Fruit fly (Drosophila melanogaster) whole organism, pupa: ENCODE results near the gene CG17121.

ENCODE experiments used
- CG10348 ChIP-seq: fragments of 200-800 bp; sonication (Bioruptor generic); IDR thresholded peaks from 2 replicates; pipeline ENCODE4 v1.3.6; 2022; ENCODE audit warnings: missing biosample characterization, missing genetic modification characterization
- CG12605 ChIP-seq: fragments of 200-800 bp; sonication (Bioruptor generic); IDR thresholded peaks from 2 replicates; pipeline ENCODE4 v1.3.6; 2022; ENCODE audit warnings: missing biosample characterization, missing genetic modification characterization
- CG13204 ChIP-seq: fragments of 200-800 bp; sonication (Bioruptor generic); optimal IDR thresholded peaks from 2 replicates; lab custom pipeline; 2018; ENCODE audit warnings: missing biosample characterization, mild to moderate bottlenecking, missing genetic modification characterization, moderate library complexity
- CG14655 ChIP-seq: fragments of 200-800 bp; sonication (Bioruptor generic); optimal IDR thresholded peaks from 3 replicates; lab custom pipeline; 2017; ENCODE audit warnings: mild to moderate bottlenecking, missing biosample characterization, missing genetic modification reagents, missing genetic modification characterization
- CG15710 ChIP-seq: fragments of 200-800 bp; sonication (Bioruptor generic); optimal IDR thresholded peaks from 2 replicates; lab custom pipeline; 2018; ENCODE audit warnings: missing biosample characterization, mild to moderate bottlenecking, missing genetic modification characterization, moderate library complexity
- CG17806 ChIP-seq: fragments of 200-800 bp; sonication (Bioruptor generic); optimal IDR thresholded peaks from 2 replicates; lab custom pipeline; 2018; ENCODE audit warnings: missing biosample characterization, mild to moderate bottlenecking, missing genetic modification characterization, moderate library complexity
- CG32121 ChIP-seq: fragments of 200-800 bp; sonication (Bioruptor generic); IDR thresholded peaks from 2 replicates; pipeline ENCODE4 v1.3.6; 2022; ENCODE audit warnings: missing biosample characterization, missing genetic modification characterization
- CG34367 ChIP-seq: fragments of 200-800 bp; sonication (Bioruptor generic); optimal IDR thresholded peaks from 2 replicates; lab custom pipeline; 2018; ENCODE audit warnings: missing biosample characterization, mild to moderate bottlenecking, missing genetic modification characterization
- CG4496 ChIP-seq: fragments of 200-800 bp; sonication (Bioruptor generic); IDR thresholded peaks from 3 replicates; pipeline ENCODE4 v1.3.6; 2022; ENCODE audit warnings: missing biosample characterization, missing genetic modification characterization
- CG8159 ChIP-seq: fragments of 200-800 bp; sonication (Bioruptor generic); optimal IDR thresholded peaks from 3 replicates; lab custom pipeline; 2018; ENCODE audit warnings: missing biosample characterization, mild to moderate bottlenecking, missing genetic modification characterization, moderate library complexity
- CG9948 ChIP-seq: fragments of 200-800 bp; sonication (Bioruptor generic); optimal IDR thresholded peaks from 2 replicates; lab custom pipeline; 2018; ENCODE audit warnings: missing biosample characterization, mild to moderate bottlenecking, missing genetic modification characterization, moderate library complexity
- D1 ChIP-seq: fragments of 200-800 bp; sonication (Bioruptor generic); optimal IDR thresholded peaks from 2 replicates; lab custom pipeline; 2018; ENCODE audit warnings: missing biosample characterization, mild to moderate bottlenecking, missing genetic modification characterization, moderate library complexity
- EcR ChIP-seq: fragments of 200-800 bp; sonication (Bioruptor generic); optimal IDR thresholded peaks from 3 replicates; lab custom pipeline; 2019; ENCODE audit warnings: missing biosample characterization, missing genetic modification characterization, mild to moderate bottlenecking, moderate library complexity, missing genetic modification reagents
- Ets98B ChIP-seq: fragments of 200-800 bp; sonication (Bioruptor generic); IDR thresholded peaks from 2 replicates; pipeline ENCODE4 v1.3.6; 2022; ENCODE audit warnings: missing biosample characterization, missing genetic modification characterization
- Pif1A ChIP-seq: fragments of 200-800 bp; sonication (Bioruptor generic); optimal IDR thresholded peaks from 3 replicates; lab custom pipeline; 2016; ENCODE audit warnings: missing biosample characterization, missing genetic modification characterization
- Pif1B ChIP-seq: fragments of 200-800 bp; sonication (Bioruptor generic); optimal IDR thresholded peaks from 3 replicates; lab custom pipeline; 2016; ENCODE audit warnings: missing biosample characterization, missing genetic modification characterization
- Snoo ChIP-seq: fragments of 200-800 bp; sonication (Bioruptor generic); optimal IDR thresholded peaks from 3 replicates; lab custom pipeline; 2017; ENCODE audit warnings: missing biosample characterization, mild to moderate bottlenecking, missing genetic modification characterization, inconsistent platforms
- fd96Ca ChIP-seq: fragments of 200-800 bp; sonication (Bioruptor generic); IDR thresholded peaks from 3 replicates; pipeline ENCODE4 v1.3.6; 2022; ENCODE audit warnings: missing biosample characterization, missing genetic modification characterization
- gl ChIP-seq: fragments of 200-800 bp; sonication (Bioruptor generic); optimal IDR thresholded peaks from 2 replicates; lab custom pipeline; 2018; ENCODE audit warnings: missing biosample characterization, mild to moderate bottlenecking, missing genetic modification characterization
- rn ChIP-seq: fragments of 200-800 bp; sonication (Bioruptor generic); IDR thresholded peaks from 2 replicates; pipeline ENCODE4 v1.3.6; 2022; ENCODE audit warnings: missing biosample characterization, missing genetic modification characterization

Gene CG17121

dm6 chr3R:23048089-23048689, at the start of gene CG17121:
Gene CG17121, minus strand, starts transcription at chr3R:23048214.
- peak; percentile 75 for TF ChIP-seq fd96Ca (GFP tag; lab: Robert Waterston, UW)
- peak; percentile 45 for TF ChIP-seq CG13204 (GFP tag; lab: Kevin White, UChicago)
- TF ChIP-seq D1 (tag; lab: Kevin White, UChicago) = no peak
- no peak for TF ChIP-seq Ets98B (GFP tag; lab: Robert Waterston, UW)

DNA sequence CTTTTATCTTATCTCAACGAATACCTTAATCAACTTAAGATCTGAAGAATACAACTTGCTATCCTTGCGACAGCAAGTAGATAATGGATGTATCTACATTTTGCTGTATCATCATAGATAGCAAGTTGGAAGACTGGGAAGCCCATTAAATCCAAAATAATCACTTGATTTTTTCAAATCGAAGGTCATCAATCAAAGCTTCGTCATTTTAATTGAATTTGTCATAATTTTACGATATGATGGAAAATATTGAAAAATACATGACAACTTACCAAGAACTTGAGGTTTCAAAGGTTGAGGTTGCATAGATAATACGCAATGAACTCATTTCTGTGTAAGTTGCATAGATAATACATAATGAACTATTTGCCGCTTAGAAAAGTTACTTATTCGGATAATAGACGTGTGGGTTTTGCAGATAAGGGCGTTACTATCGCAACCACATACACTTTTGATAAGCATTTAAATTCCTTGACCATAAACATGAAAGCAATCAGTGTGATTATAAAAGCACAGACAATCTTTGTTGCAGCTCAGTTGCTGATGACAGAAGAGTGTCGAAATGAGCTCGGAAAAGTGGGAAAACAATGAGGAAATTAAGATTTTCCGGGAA, 49.3 kb upstream of the CG17121 start, which contains the start of gene CG6733:
Gene CG6733 (plus strand): TSS at position 532 of the 613 bp plus-strand sequence.
- TF ChIP-seq gl (tag; lab: Kevin White, UChicago) = no peak
- TF ChIP-seq CG9948 (tag; lab: Kevin White, UChicago) = no peak
- no peak for TF ChIP-seq CG8159 (tag; lab: Kevin White, UChicago)
- TF ChIP-seq CG17806 = no peak
- TF ChIP-seq Pif1A (GFP tag; lab: Kevin White, UChicago) = no peak
- no peak for TF ChIP-seq Ets98B (GFP tag; lab: Robert Waterston, UW)
- no peak for TF ChIP-seq rn (GFP tag; lab: Robert Waterston, UW)

- TF ChIP-seq fd96Ca (GFP tag; lab: Robert Waterston, UW) = no peak
These were observed 47.3 kb upstream of the CG17121 start, which contains the start of gene CG17109 for dm6 chr3R:23095346-23095745. Gene CG17109, plus strand, starts transcription at chr3R:23095690.

DNA sequence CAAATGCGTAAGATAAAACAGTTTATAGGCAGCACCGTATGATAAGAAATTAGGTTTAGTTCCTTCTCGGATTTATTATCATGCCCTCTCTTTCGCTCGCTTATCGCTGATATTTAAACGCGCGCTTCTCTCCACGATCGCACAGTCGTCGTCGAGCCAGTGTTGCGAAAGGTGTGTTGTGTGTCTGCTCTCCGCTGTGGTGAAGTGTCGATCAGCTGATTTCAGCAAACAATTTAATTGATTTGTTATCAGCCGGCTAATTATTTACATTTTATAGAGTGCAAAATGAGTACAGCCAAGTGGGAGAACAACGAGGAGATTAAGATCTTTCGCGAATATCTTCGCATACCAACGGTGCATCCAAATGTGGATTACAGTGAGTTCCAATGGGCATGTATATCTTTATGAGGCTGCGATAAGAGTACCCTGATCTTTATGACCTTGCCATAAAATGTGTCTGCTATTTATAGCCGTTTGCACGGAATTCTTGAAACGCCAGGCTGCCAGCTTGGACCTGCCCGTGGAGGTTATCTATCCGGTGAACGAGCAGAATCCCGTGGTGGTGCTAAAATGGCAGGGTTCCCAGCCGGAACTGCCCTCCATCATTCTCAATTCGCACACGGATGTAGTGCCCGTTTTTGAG, 43.7 kb upstream of the CG17121 start, which contains the start of the genes CG17110 and CG6726:
Gene CG17110 (plus strand): TSS at position 139 of the 643 bp plus-strand sequence.
Gene CG6726 (plus strand): TSS at position 139 of the 643 bp plus-strand sequence.
- TF ChIP-seq CG17806 (no peak), CG10348 (GFP tag; lab: Robert Waterston, UW) (no peak)

DNA sequence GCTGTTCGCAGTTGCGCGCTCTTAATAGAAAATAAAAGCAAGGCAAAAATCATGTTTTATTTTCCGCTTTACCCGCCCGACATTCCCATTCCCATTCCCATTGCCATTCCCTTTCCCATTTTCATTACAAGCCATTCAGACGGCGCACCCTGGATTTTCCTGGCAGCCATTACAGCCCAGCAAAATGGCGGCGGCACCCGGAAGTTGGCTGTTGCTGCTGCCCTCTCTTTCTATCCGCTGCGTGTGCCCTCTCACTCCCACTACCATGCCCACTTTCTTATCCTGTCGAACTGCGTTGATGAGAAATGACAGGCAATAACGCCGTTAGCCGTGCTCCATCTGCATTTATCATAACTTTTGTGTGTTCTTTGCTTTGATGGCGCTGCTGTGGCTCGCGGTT, 40.2 kb upstream of the CG17121 start:
- TF ChIP-seq fd96Ca (GFP tag; lab: Robert Waterston, UW) (no peak), CG14655 (GFP tag; lab: Kevin White, UChicago) (no peak), CG9948 (tag; lab: Kevin White, UChicago) (no peak)

- TF ChIP-seq CG4496 = no peak
- no peak for TF ChIP-seq CG9948 (tag; lab: Kevin White, UChicago)
- TF ChIP-seq fd96Ca (GFP tag; lab: Robert Waterston, UW) = no peak
- TF ChIP-seq Pif1B (GFP tag; lab: Kevin White, UChicago) = no peak
- TF ChIP-seq CG34367 (tag; lab: Kevin White, UChicago) = no peak
- TF ChIP-seq CG32121 (GFP tag; lab: Robert Waterston, UW) = no peak
- TF ChIP-seq CG14655 (GFP tag; lab: Kevin White, UChicago) = no peak
- no peak for TF ChIP-seq CG17806
- no peak for TF ChIP-seq CG10348 (GFP tag; lab: Robert Waterston, UW)
- TF ChIP-seq CG15710 (tag; lab: Kevin White, UChicago) = no peak
- no peak for TF ChIP-seq CG13204 (GFP tag; lab: Kevin White, UChicago)
- TF ChIP-seq CG8159 (tag; lab: Kevin White, UChicago) = no peak
- no peak for TF ChIP-seq CG12605 (GFP tag; lab: Robert Waterston, UW)
- TF ChIP-seq EcR (GFP tag; lab: Kevin White, UChicago) = no peak
These were observed 33.3 kb upstream of the CG17121 start for dm6 chr3R:23081265-23081664.

- no peak for TF ChIP-seq EcR (GFP tag; lab: Kevin White, UChicago)
- no peak for TF ChIP-seq CG15710 (tag; lab: Kevin White, UChicago)
- no peak for TF ChIP-seq Snoo (tag; lab: Kevin White, UChicago)
- TF ChIP-seq CG17806 = no peak
- no peak for TF ChIP-seq CG13204 (GFP tag; lab: Kevin White, UChicago)
- TF ChIP-seq CG14655 (GFP tag; lab: Kevin White, UChicago) = no peak
- TF ChIP-seq CG34367 (tag; lab: Kevin White, UChicago) = no peak
- TF ChIP-seq gl (tag; lab: Kevin White, UChicago) = no peak
- TF ChIP-seq CG32121 (GFP tag; lab: Robert Waterston, UW) = no peak
- no peak for TF ChIP-seq CG10348 (GFP tag; lab: Robert Waterston, UW)
- TF ChIP-seq CG8159 (tag; lab: Kevin White, UChicago) = no peak
- no peak for TF ChIP-seq rn (GFP tag; lab: Robert Waterston, UW)
- no peak for TF ChIP-seq CG4496
These were observed 26.5 kb upstream of the CG17121 start for dm6 chr3R:23074480-23074879.
